Worm (Caenorhabditis elegans) whole organism, L1 larva: ENCODE data around the gene try-10.
A peak's percentile ranks its signal among the peaks of the same experiment; 100 is the strongest.

Source experiments
- C16A3.4 ChIP-seq: fragments of 150-350 bp; optimal IDR thresholded peaks from 2 replicates; lab custom pipeline; 2014; ENCODE audit warnings: missing biosample characterization, missing genetic modification characterization
- C34B4.2 ChIP-seq: sonication (generic microtip); optimal IDR thresholded peaks from 2 replicates; lab custom pipeline; 2017; ENCODE audit warnings: mild to moderate bottlenecking, missing genetic modification characterization, missing compliant biosample characterization
- F16B12.6 ChIP-seq: fragments of 150-350 bp; optimal IDR thresholded peaks from 2 replicates; lab custom pipeline; 2014; ENCODE audit warnings: missing biosample characterization, missing genetic modification characterization
- aly-2 ChIP-seq: fragments of 150-350 bp; optimal IDR thresholded peaks from 2 replicates; lab custom pipeline; 2014; ENCODE audit warnings: missing biosample characterization, missing genetic modification characterization
- ama-1 ChIP-seq: fragments of 150-350 bp; optimal IDR thresholded peaks from 2 replicates; lab custom pipeline; 2014
- blmp-1 ChIP-seq: fragments of 150-350 bp; optimal IDR thresholded peaks from 2 replicates; lab custom pipeline; 2014; ENCODE audit warnings: missing biosample characterization, missing genetic modification characterization
- ceh-63 ChIP-seq: fragments of 200-800 bp; sonication (Bioruptor generic); optimal IDR thresholded peaks from 2 replicates; lab custom pipeline; 2018; ENCODE audit warnings: mild to moderate bottlenecking, missing genetic modification characterization, missing compliant biosample characterization
- ceh-88 ChIP-seq: fragments of 200-800 bp; sonication (Bioruptor generic); IDR thresholded peaks from 2 replicates; pipeline ENCODE4 v1.3.6; 2022; ENCODE audit warnings: missing genetic modification characterization, missing compliant biosample characterization
- ceh-90 ChIP-seq: sonication (generic microtip); optimal IDR thresholded peaks from 2 replicates; lab custom pipeline; 2016; ENCODE audit warnings: missing genetic modification characterization, missing compliant biosample characterization
- ces-1 ChIP-seq: fragments of 150-350 bp; optimal IDR thresholded peaks from 2 replicates; lab custom pipeline; 2014; ENCODE audit warnings: missing biosample characterization, missing genetic modification reagents, missing genetic modification characterization
- dpl-1 ChIP-seq, 3 experiments: fragments of 150-350 bp in 2 of 3; sonication (generic microtip) in 1 of 3; optimal IDR thresholded peaks; 2 replicates each; lab custom pipeline; 2014 to 2017; ENCODE audit warnings: missing biosample characterization in 3 of 3, missing genetic modification characterization in 3 of 3, missing genetic modification reagents in 3 of 3
- dsc-1 ChIP-seq: sonication (generic microtip); optimal IDR thresholded peaks from 2 replicates; lab custom pipeline; 2016; ENCODE audit warnings: mild to moderate bottlenecking, missing genetic modification characterization, missing compliant biosample characterization
- efl-1 ChIP-seq, 4 experiments: fragments of 150-350 bp; optimal IDR thresholded peaks in 3 of 4; peaks in 1 of 4; 1 replicate in 1 of 4; 2 replicates in 3 of 4; lab custom pipeline; 2014; ENCODE audit warnings: missing biosample characterization in 2 of 4, missing genetic modification characterization in 2 of 4, missing genetic modification reagents in 2 of 4
- efl-3 ChIP-seq: fragments of 200-800 bp; sonication (Bioruptor generic); optimal IDR thresholded peaks from 2 replicates; lab custom pipeline; 2018; ENCODE audit warnings: mild to moderate bottlenecking, missing genetic modification characterization, missing compliant biosample characterization
- egl-13 ChIP-seq: sonication (generic microtip); optimal IDR thresholded peaks from 2 replicates; lab custom pipeline; 2016; ENCODE audit warnings: missing genotype, missing genetic modification reagents, missing genetic modification characterization, missing compliant biosample characterization
- elt-2 ChIP-seq: sonication (generic microtip); optimal IDR thresholded peaks from 2 replicates; lab custom pipeline; 2016; ENCODE audit warnings: missing genetic modification characterization, mild to moderate bottlenecking, inconsistent platforms, missing compliant biosample characterization, missing genetic modification reagents
- elt-3 ChIP-seq, 6 experiments: fragments of 150-350 bp in 1 of 6; sonication (generic microtip); optimal IDR thresholded peaks; 2 replicates each; lab custom pipeline; 2017 to 2018; ENCODE audit warnings: missing biosample characterization in 6 of 6, missing genetic modification characterization in 6 of 6, inconsistent platforms in 1 of 6
- fos-1 ChIP-seq: fragments of 150-350 bp; optimal IDR thresholded peaks from 2 replicates; lab custom pipeline; 2014; ENCODE audit warnings: missing biosample characterization, missing genetic modification characterization
- hlh-4 ChIP-seq: sonication (generic microtip); optimal IDR thresholded peaks from 2 replicates; lab custom pipeline; 2016; ENCODE audit warnings: mild to moderate bottlenecking, missing genetic modification characterization, missing compliant biosample characterization
- hpl-2 ChIP-seq: fragments of 150-350 bp; optimal IDR thresholded peaks from 2 replicates; lab custom pipeline; 2014; ENCODE audit warnings: missing biosample characterization, missing genetic modification reagents, missing genetic modification characterization
- irx-1 ChIP-seq: sonication (generic microtip); optimal IDR thresholded peaks from 2 replicates; lab custom pipeline; 2016; ENCODE audit warnings: missing genetic modification characterization, missing compliant biosample characterization
- isw-1 ChIP-seq: fragments of 200-800 bp; sonication (Bioruptor generic); IDR thresholded peaks from 2 replicates; pipeline ENCODE4 v1.3.6; 2022; ENCODE audit warnings: missing genetic modification characterization, missing compliant biosample characterization
- jun-1 ChIP-seq: fragments of 150-350 bp; optimal IDR thresholded peaks from 2 replicates; lab custom pipeline; 2014; ENCODE audit warnings: missing biosample characterization, missing genetic modification reagents, missing genetic modification characterization
- lin-13 ChIP-seq: fragments of 150-350 bp; optimal IDR thresholded peaks from 2 replicates; lab custom pipeline; 2014; ENCODE audit warnings: missing biosample characterization, missing genetic modification reagents, missing genetic modification characterization
- lin-14 ChIP-seq: fragments of 200-800 bp; sonication (Bioruptor generic); optimal IDR thresholded peaks from 2 replicates; lab custom pipeline; 2018; ENCODE audit warnings: mild to moderate bottlenecking, missing genetic modification characterization, moderate library complexity, missing compliant biosample characterization
- lin-35 ChIP-seq, 2 experiments: fragments of 150-350 bp; optimal IDR thresholded peaks; 2 replicates each; lab custom pipeline; 2014; ENCODE audit warnings: missing biosample characterization in 2 of 2, missing genetic modification characterization in 2 of 2, missing genetic modification reagents in 2 of 2
- lin-39 ChIP-seq: fragments of 150-350 bp; optimal IDR thresholded peaks from 2 replicates; lab custom pipeline; 2014; ENCODE audit warnings: missing biosample characterization, missing genetic modification reagents, missing genetic modification characterization
- lsy-2 ChIP-seq, 2 experiments: fragments of 150-350 bp; optimal IDR thresholded peaks; 2 replicates each; lab custom pipeline; 2014; ENCODE audit warnings: missing biosample characterization in 2 of 2, missing genetic modification characterization in 2 of 2
- mab-9 ChIP-seq: fragments of 200-800 bp; sonication (Bioruptor generic); IDR thresholded peaks from 2 replicates; pipeline ENCODE4 v1.3.6; 2022; ENCODE audit warnings: missing genetic modification reagents, missing genetic modification characterization, missing compliant biosample characterization
- mef-2 ChIP-seq: fragments of 150-350 bp; optimal IDR thresholded peaks from 2 replicates; lab custom pipeline; 2014; ENCODE audit warnings: missing biosample characterization, missing genetic modification characterization
- nhr-19 ChIP-seq: fragments of 200-800 bp; sonication (Bioruptor generic); conservative IDR thresholded peaks from 2 replicates; pipeline ENCODE4 v1.3.6; 2022; ENCODE audit warnings: missing genetic modification characterization, missing compliant biosample characterization
- nhr-20 ChIP-seq: sonication (generic microtip); optimal IDR thresholded peaks from 2 replicates; lab custom pipeline; 2016; ENCODE audit warnings: mild to moderate bottlenecking, missing genetic modification characterization, missing compliant biosample characterization
- nhr-237 ChIP-seq: fragments of 150-350 bp; optimal IDR thresholded peaks from 2 replicates; lab custom pipeline; 2014; ENCODE audit warnings: missing biosample characterization, missing genetic modification characterization
- nhr-28 ChIP-seq: fragments of 150-350 bp; optimal IDR thresholded peaks from 2 replicates; lab custom pipeline; 2014; ENCODE audit warnings: missing biosample characterization, missing genetic modification characterization
- nhr-71 ChIP-seq: sonication (generic microtip); optimal IDR thresholded peaks from 2 replicates; lab custom pipeline; 2016; ENCODE audit warnings: mild to moderate bottlenecking, missing genetic modification characterization, moderate library complexity, missing compliant biosample characterization
- nhr-77 ChIP-seq: fragments of 150-350 bp; optimal IDR thresholded peaks from 2 replicates; lab custom pipeline; 2014; ENCODE audit warnings: missing biosample characterization, missing genetic modification characterization
- nhr-85 ChIP-seq: sonication (generic microtip); peaks from one replicate; lab custom pipeline; 2016; ENCODE audit warnings: missing genetic modification characterization, inconsistent platforms, missing compliant biosample characterization
- nhr-90 ChIP-seq: sonication (generic microtip); optimal IDR thresholded peaks from 2 replicates; lab custom pipeline; 2016; ENCODE audit warnings: mild to moderate bottlenecking, missing genetic modification characterization, missing compliant biosample characterization; ENCODE audit not compliant: poor library complexity
- pax-3 ChIP-seq: fragments of 200-800 bp; sonication (Bioruptor generic); optimal IDR thresholded peaks from 2 replicates; lab custom pipeline; 2018; ENCODE audit warnings: mild to moderate bottlenecking, missing genetic modification characterization, moderate library complexity, missing compliant biosample characterization
- pqm-1 ChIP-seq: sonication (generic microtip); optimal IDR thresholded peaks from 3 replicates; lab custom pipeline; 2017; ENCODE audit warnings: missing biosample characterization, missing genetic modification characterization
- snpc-4 ChIP-seq: fragments of 150-350 bp; optimal IDR thresholded peaks from 2 replicates; lab custom pipeline; 2014; ENCODE audit warnings: missing biosample characterization, missing genetic modification characterization
- snu-23 ChIP-seq: sonication (generic microtip); optimal IDR thresholded peaks from 2 replicates; lab custom pipeline; 2016; ENCODE audit warnings: missing genetic modification characterization, missing compliant biosample characterization
- sptf-1 ChIP-seq: fragments of 150-350 bp; optimal IDR thresholded peaks from 2 replicates; lab custom pipeline; 2014; ENCODE audit warnings: missing biosample characterization, missing genetic modification characterization
- sup-37 ChIP-seq: fragments of 200-800 bp; sonication (Bioruptor generic); optimal IDR thresholded peaks from 2 replicates; lab custom pipeline; 2018; ENCODE audit warnings: mild to moderate bottlenecking, missing genetic modification characterization, missing compliant biosample characterization
- unc-62 ChIP-seq: fragments of 150-350 bp; optimal IDR thresholded peaks from 2 replicates; lab custom pipeline; 2014; ENCODE audit warnings: missing biosample characterization, missing genetic modification reagents, missing genetic modification characterization
- unc-98 ChIP-seq: fragments of 200-800 bp; sonication (Bioruptor generic); IDR thresholded peaks from 2 replicates; pipeline ENCODE4 v1.3.6; 2022; ENCODE audit warnings: missing genetic modification characterization, missing compliant biosample characterization
- xbp-1 ChIP-seq: sonication (generic microtip); optimal IDR thresholded peaks from 2 replicates; lab custom pipeline; 2016; ENCODE audit warnings: missing genetic modification characterization, missing compliant biosample characterization
- zip-4 ChIP-seq: fragments of 200-800 bp; sonication (Bioruptor generic); optimal IDR thresholded peaks from 2 replicates; lab custom pipeline; 2018; ENCODE audit warnings: mild to moderate bottlenecking, missing genetic modification characterization, moderate library complexity, missing compliant biosample characterization
- ztf-11 ChIP-seq, 2 experiments: sonication (generic microtip); optimal IDR thresholded peaks; 2 replicates each; lab custom pipeline; 2016 to 2017; ENCODE audit warnings: missing genetic modification characterization in 2 of 2, missing biosample characterization in 1 of 2, missing compliant biosample characterization in 1 of 2
- ztf-4 ChIP-seq: fragments of 150-350 bp; optimal IDR thresholded peaks from 2 replicates; lab custom pipeline; 2014; ENCODE audit warnings: missing biosample characterization, missing genetic modification characterization

Gene try-10

DNA sequence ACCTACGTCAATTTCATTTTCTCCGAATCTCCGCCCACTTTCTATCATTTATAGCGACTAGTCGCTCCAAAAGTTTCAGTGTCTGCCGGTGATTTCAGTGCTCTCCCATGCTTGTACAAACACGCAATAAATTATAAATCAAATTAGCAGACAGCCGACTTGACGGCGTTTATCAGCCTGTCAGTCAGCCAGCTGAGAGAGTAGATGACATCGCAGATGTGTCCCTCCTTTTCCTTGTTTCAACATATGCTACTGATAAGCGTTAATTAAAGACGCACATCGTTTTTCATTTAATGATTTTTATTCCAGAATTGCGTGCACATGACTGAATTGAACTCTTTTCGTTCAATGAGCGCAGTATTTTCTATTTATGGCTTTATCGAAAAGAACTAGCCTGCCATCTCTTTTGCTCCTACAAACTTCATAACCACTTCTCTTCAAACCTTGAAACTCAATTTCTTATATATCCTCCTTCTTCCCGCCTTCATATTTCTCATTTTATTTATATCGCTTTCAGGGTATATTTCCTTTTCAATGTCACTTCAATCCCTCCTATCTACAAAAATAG is 30.2 kb upstream of the try-10 start, which contains the start of gene lap-2:
Gene lap-2, plus strand, starts transcription at position 518 of the 568 bp plus-strand sequence.
- no peak for TF ChIP-seq irx-1
- TF ChIP-seq nhr-85 = peak; percentile 19
- no peak for TF ChIP-seq unc-98
- TF ChIP-seq ztf-4 = no peak
- TF ChIP-seq egl-13 (tag; lab: Kevin White, UChicago) = no peak
- peak; percentile 91 for TF ChIP-seq elt-2 (tag; lab: Kevin White, UChicago)
- TF ChIP-seq ceh-63 = no peak
- TF ChIP-seq pqm-1 (tag; lab: Kevin White, UChicago) = peak; percentile 21
- no peak for TF ChIP-seq ztf-11 (tag; optimal IDR thresholded peaks at IDR 0.05; lab: Kevin White, UChicago)
- TF ChIP-seq snpc-4 = no peak
- TF ChIP-seq nhr-71 (tag; lab: Kevin White, UChicago) = peak; percentile 54
- TF ChIP-seq nhr-19 (GFP tag; lab: Robert Waterston, UW) = 0 out of 2 replicates have a peak, but pooled peaks have one; percentile 13
- no peak for TF ChIP-seq lin-39 (tag; lab: Kevin White, UChicago)
- TF ChIP-seq lin-14 (GFP tag; lab: Kevin White, UChicago) = peak; percentile 41
- TF ChIP-seq nhr-20 (tag; lab: Kevin White, UChicago) = peak; percentile 29
- TF ChIP-seq dsc-1 (tag; lab: Kevin White, UChicago) = no peak
- TF ChIP-seq lsy-2 (tag; optimal IDR thresholded peaks at IDR 0.05; lab: Kevin White, UChicago) = no peak
- peak in 1 of 2 experiments; percentile 39 for TF ChIP-seq lin-35 (GFP tag; optimal IDR thresholded peaks at IDR 0.05; lab: Kevin White, UChicago)
- TF ChIP-seq jun-1 (tag; lab: Kevin White, UChicago) = peak; percentile 5
- no peak for TF ChIP-seq F16B12.6 (tag; lab: Kevin White, UChicago)
- TF ChIP-seq unc-62 (GFP tag; lab: Kevin White, UChicago) = no peak
- TF ChIP-seq dpl-1 (GFP tag; optimal IDR thresholded peaks at IDR 0.05; lab: Kevin White, UChicago) = peak in 1 of 3 experiments; percentile 3
- TF ChIP-seq efl-1 (optimal IDR thresholded peaks at IDR 0.05; lab: Kevin White, UChicago) = no peak
- TF ChIP-seq efl-1 (GFP tag; optimal IDR thresholded peaks at IDR 0.05 in 1 of 2; lab: Kevin White, UChicago) = peak in 1 of 2 experiments; percentile 6
- TF ChIP-seq nhr-77 (tag; lab: Kevin White, UChicago) = no peak
- TF ChIP-seq, all 84 proteins: peak for 11

DNA sequence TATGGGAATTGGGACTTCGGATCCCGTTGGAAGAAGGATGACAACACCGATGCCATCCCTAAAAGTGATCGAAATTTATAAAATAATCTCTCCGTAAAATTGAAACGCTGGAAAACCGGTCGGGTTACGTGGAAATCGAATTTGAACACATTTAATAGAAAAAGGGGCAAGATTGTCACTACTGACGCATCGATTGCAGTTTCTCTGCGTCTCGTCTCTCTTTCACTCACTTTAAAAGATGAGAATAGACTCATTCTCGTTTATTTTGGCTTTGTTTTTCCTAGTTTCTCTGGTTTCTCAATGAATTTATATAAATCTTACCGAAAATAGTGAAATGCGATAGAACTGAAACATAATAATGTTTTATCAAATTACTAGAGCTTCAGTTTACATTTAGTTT is 28.6 kb upstream of the try-10 start, which contains the start of gene scyl-1:
Gene scyl-1, minus strand, starts transcription at position 56 of the 400 bp plus-strand sequence.
- TF ChIP-seq fos-1 (tag; lab: Kevin White, UChicago) (peak; percentile 45), nhr-237 (tag; lab: Kevin White, UChicago) (peak; percentile 27), ceh-88 (GFP tag; lab: Robert Waterston, UW) (no peak), elt-3 (tag; optimal IDR thresholded peaks at IDR 0.05; lab: Kevin White, UChicago) (peak in 2 of 6 experiments; percentile 48 to 64), sptf-1 (tag; lab: Kevin White, UChicago) (no peak), lin-13 (GFP tag; lab: Kevin White, UChicago) (peak; percentile 71), mef-2 (tag; lab: Kevin White, UChicago) (peak; percentile 8), aly-2 (tag; lab: Kevin White, UChicago) (peak; percentile 67), pax-3 (tag; lab: Kevin White, UChicago) (peak; percentile 63), ama-1 (lab: Kevin White, UChicago) (no peak), unc-62 (GFP tag; lab: Kevin White, UChicago) (no peak), lsy-2 (tag; optimal IDR thresholded peaks at IDR 0.05; lab: Kevin White, UChicago) (peak; percentile 85 to 90), xbp-1 (tag; lab: Kevin White, UChicago) (peak; percentile 78), zip-4 (peak; percentile 3), isw-1 (peak; percentile 30; the same call in 1 of the 2 replicates), nhr-28 (tag; lab: Kevin White, UChicago) (no peak), mab-9 (GFP tag; lab: Robert Waterston, UW) (no peak), irx-1 (peak; percentile 39), egl-13 (tag; lab: Kevin White, UChicago) (peak; percentile 35), efl-3 (GFP tag; lab: Kevin White, UChicago) (no peak), ceh-90 (tag; lab: Kevin White, UChicago) (no peak), nhr-71 (tag; lab: Kevin White, UChicago) (peak; percentile 91), hpl-2 (GFP tag; lab: Kevin White, UChicago) (no peak), ces-1 (GFP tag; lab: Kevin White, UChicago) (no peak), nhr-90 (tag; lab: Kevin White, UChicago) (peak; percentile 84), snu-23 (GFP tag; lab: Kevin White, UChicago) (peak; percentile 90), ztf-11 (tag; optimal IDR thresholded peaks at IDR 0.05; lab: Kevin White, UChicago) (peak in 1 of 2 experiments; percentile 31), pqm-1 (tag; lab: Kevin White, UChicago) (no peak), sup-37 (GFP tag; lab: Kevin White, UChicago) (no peak), blmp-1 (tag; lab: Kevin White, UChicago) (peak; percentile 76), C16A3.4 (tag; lab: Kevin White, UChicago) (peak; percentile 88), C34B4.2 (tag; lab: Kevin White, UChicago) (no peak), hlh-4 (no peak), ceh-63 (no peak)
